Worm (Caenorhabditis elegans) whole organism, L4 larva: ENCODE data around the gene try-5.

ENCODE experiments used
- F44E2.7 ChIP-seq: fragments of 200-800 bp; sonication (Bioruptor generic); IDR thresholded peaks from 2 replicates; pipeline ENCODE4 v2.1.2; 2022; ENCODE audit warnings: missing genetic modification characterization, missing compliant biosample characterization
- T26A8.4 ChIP-seq: fragments of 200-800 bp; sonication (Bioruptor generic); IDR thresholded peaks from 2 replicates; pipeline ENCODE4 v1.3.6; 2022; ENCODE audit warnings: missing genetic modification characterization, missing compliant biosample characterization
- Y105C5A.15 ChIP-seq: fragments of 200-800 bp; sonication (Bioruptor generic); IDR thresholded peaks from 2 replicates; pipeline ENCODE4 v1.3.6; 2022; ENCODE audit warnings: missing genetic modification characterization, missing compliant biosample characterization
- Y48G9A.11 ChIP-seq: fragments of 200-800 bp; sonication (Bioruptor generic); IDR thresholded peaks from 2 replicates; pipeline ENCODE4 v1.3.6; 2022; ENCODE audit warnings: missing genetic modification reagents, missing genetic modification characterization, missing compliant biosample characterization
- aha-1 ChIP-seq: fragments of 150-350 bp; peaks from one replicate; lab custom pipeline; 2014; ENCODE audit warnings: missing biosample characterization, missing genetic modification characterization
- ama-1 ChIP-seq: fragments of 150-350 bp; optimal IDR thresholded peaks from 2 replicates; lab custom pipeline; 2014; ENCODE audit warnings: inconsistent platforms, mixed read lengths
- attf-4 ChIP-seq: sonication (generic microtip); optimal IDR thresholded peaks from 3 replicates; lab custom pipeline; 2017; ENCODE audit warnings: missing biosample characterization, missing genetic modification characterization
- ceh-20 ChIP-seq: fragments of 200-800 bp; sonication (Bioruptor generic); IDR thresholded peaks from 2 replicates; pipeline ENCODE4 v1.3.6; 2022; ENCODE audit warnings: missing genetic modification reagents, missing genetic modification characterization, missing compliant biosample characterization
- ceh-82 ChIP-seq: sonication (generic microtip); optimal IDR thresholded peaks from 2 replicates; lab custom pipeline; 2017; ENCODE audit warnings: missing biosample characterization, missing genetic modification characterization
- daf-16 ChIP-seq, 3 experiments: sonication (generic microtip); optimal IDR thresholded peaks; 2 replicates each; lab custom pipeline; 2016 to 2017; ENCODE audit warnings: missing genetic modification characterization in 3 of 3, missing genetic modification reagents in 3 of 3, mild to moderate bottlenecking in 2 of 3, missing compliant biosample characterization in 2 of 3, missing biosample characterization in 1 of 3, moderate library complexity in 1 of 3
- daf-8 ChIP-seq: fragments of 200-800 bp; sonication (Bioruptor generic); IDR thresholded peaks from 2 replicates; pipeline ENCODE4 v1.3.6; 2022; ENCODE audit warnings: missing genetic modification characterization, missing compliant biosample characterization
- dmd-6 ChIP-seq: fragments of 200-800 bp; sonication (Bioruptor generic); IDR thresholded peaks from 2 replicates; pipeline ENCODE4 v1.3.6; 2022; ENCODE audit warnings: missing genetic modification reagents, missing genetic modification characterization, missing compliant biosample characterization
- dmd-8 ChIP-seq: fragments of 200-800 bp; sonication (Bioruptor generic); IDR thresholded peaks from 2 replicates; pipeline ENCODE4 v1.3.6; 2022; ENCODE audit warnings: missing genetic modification characterization, missing compliant biosample characterization
- dpl-1 ChIP-seq: fragments of 150-350 bp; optimal IDR thresholded peaks from 2 replicates; lab custom pipeline; 2014; ENCODE audit warnings: missing biosample characterization, missing genetic modification reagents, missing genetic modification characterization
- duxl-1 ChIP-seq: sonication (generic microtip); optimal IDR thresholded peaks from 2 replicates; lab custom pipeline; 2016; ENCODE audit warnings: mild to moderate bottlenecking, missing genetic modification characterization, moderate library complexity, missing compliant biosample characterization; ENCODE audit not compliant: poor library complexity
- dve-1 ChIP-seq: sonication (generic microtip); optimal IDR thresholded peaks from 2 replicates; lab custom pipeline; 2017; ENCODE audit warnings: antibody characterized with exemption, mild to moderate bottlenecking, missing genetic modification characterization, missing compliant biosample characterization; ENCODE audit not compliant: insufficient read depth
- hif-1 ChIP-seq, 2 experiments: sonication (generic microtip); optimal IDR thresholded peaks; 2 replicates each; lab custom pipeline; 2016 to 2017; ENCODE audit warnings: missing compliant biosample characterization in 2 of 2, missing genetic modification characterization in 2 of 2, missing genetic modification reagents in 2 of 2, missing genotype in 2 of 2, mild to moderate bottlenecking in 1 of 2
- lir-3 ChIP-seq: sonication (generic microtip); optimal IDR thresholded peaks from 2 replicates; lab custom pipeline; 2016; ENCODE audit warnings: mild to moderate bottlenecking, missing genetic modification characterization, missing compliant biosample characterization
- lsy-2 ChIP-seq, 2 experiments: fragments of 150-350 bp in 1 of 2; sonication (generic microtip) in 1 of 2; optimal IDR thresholded peaks; 2 replicates each; lab custom pipeline; 2014 to 2017; ENCODE audit warnings: missing biosample characterization in 2 of 2, missing genetic modification characterization in 2 of 2
- madf-5 ChIP-seq, 2 experiments: fragments of 200-800 bp; sonication (Bioruptor generic); IDR thresholded peaks; 2 replicates each; pipeline ENCODE4 v1.3.6; 2022; ENCODE audit warnings: missing compliant biosample characterization in 2 of 2, missing genetic modification characterization in 2 of 2
- madf-9 ChIP-seq: fragments of 200-800 bp; sonication (Bioruptor generic); conservative IDR thresholded peaks from 2 replicates; pipeline ENCODE4 v1.3.6; 2022; ENCODE audit warnings: missing genetic modification reagents, missing genetic modification characterization, missing compliant biosample characterization
- mdt-29 ChIP-seq: fragments of 200-800 bp; sonication (Bioruptor generic); IDR thresholded peaks from 2 replicates; pipeline ENCODE4 v1.3.6; 2022; ENCODE audit warnings: missing genetic modification reagents, missing genetic modification characterization, missing compliant biosample characterization
- mxl-2 ChIP-seq: fragments of 200-800 bp; sonication (Bioruptor generic); conservative IDR thresholded peaks from 2 replicates; pipeline ENCODE4 v1.3.6; 2022; ENCODE audit warnings: missing genetic modification reagents, missing genetic modification characterization, missing compliant biosample characterization
- mxl-3 ChIP-seq: fragments of 200-800 bp; sonication (Bioruptor generic); optimal IDR thresholded peaks from 2 replicates; lab custom pipeline; 2018; ENCODE audit warnings: mild to moderate bottlenecking, missing genetic modification characterization, missing compliant biosample characterization
- nhr-10 ChIP-seq: fragments of 150-350 bp; optimal IDR thresholded peaks from 2 replicates; lab custom pipeline; 2014; ENCODE audit warnings: missing biosample characterization, missing genetic modification characterization
- nhr-11 ChIP-seq: fragments of 150-350 bp; optimal IDR thresholded peaks from 2 replicates; lab custom pipeline; 2014; ENCODE audit warnings: missing biosample characterization, missing genetic modification characterization
- nhr-237 ChIP-seq: sonication (generic microtip); optimal IDR thresholded peaks from 2 replicates; lab custom pipeline; 2017; ENCODE audit warnings: missing biosample characterization, missing genetic modification characterization
- nhr-28 ChIP-seq: fragments of 150-350 bp; optimal IDR thresholded peaks from 2 replicates; lab custom pipeline; 2014; ENCODE audit warnings: missing biosample characterization, missing genetic modification characterization
- nhr-41 ChIP-seq: fragments of 200-800 bp; sonication (Bioruptor generic); IDR thresholded peaks from 2 replicates; pipeline ENCODE4 v1.3.6; 2022; ENCODE audit warnings: missing genetic modification reagents, missing genetic modification characterization, missing compliant biosample characterization
- nhr-76 ChIP-seq: fragments of 150-350 bp; optimal IDR thresholded peaks from 2 replicates; lab custom pipeline; 2014; ENCODE audit warnings: missing biosample characterization, missing genetic modification characterization
- php-3 ChIP-seq: fragments of 200-800 bp; sonication (Bioruptor generic); IDR thresholded peaks from 2 replicates; pipeline ENCODE4 v1.3.6; 2022; ENCODE audit warnings: missing genetic modification reagents, missing genetic modification characterization, missing compliant biosample characterization
- sdz-12 ChIP-seq: fragments of 200-800 bp; sonication (Bioruptor generic); optimal IDR thresholded peaks from 2 replicates; lab custom pipeline; 2018; ENCODE audit warnings: mild to moderate bottlenecking, missing genetic modification characterization, missing compliant biosample characterization
- set-16 ChIP-seq: fragments of 200-800 bp; sonication (Bioruptor generic); IDR thresholded peaks from 2 replicates; pipeline ENCODE4 v1.3.6; 2022; ENCODE audit warnings: missing genetic modification reagents, missing genetic modification characterization, missing compliant biosample characterization
- skn-1 ChIP-seq: fragments of 150-350 bp; optimal IDR thresholded peaks from 2 replicates; lab custom pipeline; 2014; ENCODE audit warnings: missing biosample characterization, missing genetic modification characterization
- snpc-4 ChIP-seq: fragments of 150-350 bp; optimal IDR thresholded peaks from 2 replicates; lab custom pipeline; 2014; ENCODE audit warnings: missing biosample characterization, missing genetic modification characterization
- spr-3 ChIP-seq: fragments of 200-800 bp; sonication (Bioruptor generic); optimal IDR thresholded peaks from 2 replicates; lab custom pipeline; 2018; ENCODE audit warnings: mild to moderate bottlenecking, missing genetic modification characterization, missing compliant biosample characterization
- tag-97 ChIP-seq: fragments of 200-800 bp; sonication (Bioruptor generic); IDR thresholded peaks from 2 replicates; pipeline ENCODE4 v1.3.6; 2022; ENCODE audit warnings: missing genetic modification characterization, missing compliant biosample characterization
- zip-2 ChIP-seq: fragments of 150-350 bp; optimal IDR thresholded peaks from 2 replicates; lab custom pipeline; 2014; ENCODE audit warnings: missing biosample characterization, missing genetic modification characterization

try-5 gene

DNA sequence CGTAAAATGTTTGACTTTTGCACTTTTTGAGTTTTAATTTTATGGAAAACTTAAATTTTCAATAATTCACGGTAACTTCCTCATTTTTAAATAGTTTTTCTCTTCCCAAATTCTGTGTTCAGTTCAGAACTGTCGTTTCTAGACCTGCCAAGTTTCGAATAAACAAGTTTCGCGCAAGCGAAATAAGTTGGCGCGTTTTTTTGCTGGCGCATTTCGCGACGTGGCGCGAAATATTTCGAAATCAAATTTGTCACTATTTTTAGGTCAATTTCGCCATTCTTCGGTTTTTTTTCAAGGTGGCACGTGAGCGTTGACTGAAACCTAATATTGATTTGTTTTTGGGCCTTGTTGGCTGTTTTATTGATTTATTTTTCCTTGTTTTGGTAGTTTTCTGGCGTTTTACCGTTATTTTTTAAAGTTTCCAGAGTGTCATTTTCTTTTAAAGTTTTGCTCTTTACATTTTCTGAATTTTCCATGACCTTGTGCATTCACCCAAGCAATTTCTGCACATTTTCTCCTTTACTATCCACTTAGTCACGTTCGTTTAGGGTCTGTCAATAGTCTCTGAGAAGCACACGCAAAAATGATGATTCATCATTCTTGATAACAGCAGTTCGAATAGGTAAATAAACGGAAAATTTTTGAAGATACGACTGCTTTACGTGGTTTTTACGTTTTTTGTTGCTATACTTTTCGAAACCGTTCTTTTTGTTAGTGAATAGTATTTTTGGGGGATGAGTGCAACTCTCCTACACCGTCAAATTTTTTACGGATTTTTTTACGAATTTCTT, 35.9 kb downstream of the try-5 start (continued):
- TF ChIP-seq tag-97 (GFP tag; lab: Robert Waterston, UW), result no peak
- no peak for TF ChIP-seq nhr-237 (tag; lab: Kevin White, UChicago)
- no peak for TF ChIP-seq daf-16 (GFP tag; optimal IDR thresholded peaks at IDR 0.05; lab: Kevin White, UChicago)
- TF ChIP-seq daf-16 (tag; optimal IDR thresholded peaks at IDR 0.05; lab: Kevin White, UChicago), result peak; percentile 60
- TF ChIP-seq lir-3 (tag; lab: Kevin White, UChicago), result no peak
- no peak for TF ChIP-seq mxl-3 (GFP tag; lab: Kevin White, UChicago)
- TF ChIP-seq dmd-8, result no peak
- no peak for TF ChIP-seq snpc-4 (tag; lab: Kevin White, UChicago)
- no peak for TF ChIP-seq duxl-1
- no peak for TF ChIP-seq spr-3
- TF ChIP-seq F44E2.7 (GFP tag; lab: Robert Waterston, UW), result no peak
- no peak for TF ChIP-seq attf-4
- peak; percentile 8 for TF ChIP-seq nhr-28 (tag; lab: Kevin White, UChicago)
- no peak for TF ChIP-seq mxl-2
- peak; percentile 47; the same call in 1 of the 2 replicates for TF ChIP-seq mdt-29
- TF ChIP-seq Y48G9A.11 (GFP tag; lab: Robert Waterston, UW), result peak; percentile 86
- no peak for TF ChIP-seq nhr-10 (tag; lab: Kevin White, UChicago)
- TF ChIP-seq dpl-1 (GFP tag; lab: Kevin White, UChicago), result peak; percentile 4
- TF ChIP-seq php-3 (GFP tag; lab: Robert Waterston, UW), result no peak
- TF ChIP-seq dmd-6 (GFP tag; lab: Robert Waterston, UW), result 0 out of 2 replicates have a peak, but pooled peaks have one; percentile 20

- no peak for TF ChIP-seq mdt-29
- TF ChIP-seq nhr-41 (GFP tag; lab: Robert Waterston, UW), result no peak
- no peak for TF ChIP-seq Y105C5A.15 (GFP tag; lab: Robert Waterston, UW)
- no peak for TF ChIP-seq ceh-82 (tag; lab: Kevin White, UChicago)
- no peak for TF ChIP-seq lsy-2 (tag; optimal IDR thresholded peaks at IDR 0.05; lab: Kevin White, UChicago)
- no peak for TF ChIP-seq aha-1
- no peak for TF ChIP-seq dve-1 (tag; lab: Kevin White, UChicago)
- TF ChIP-seq daf-8 (GFP tag; lab: Robert Waterston, UW), result no peak
- no peak for TF ChIP-seq madf-9 (GFP tag; lab: Robert Waterston, UW)
- TF ChIP-seq set-16 (GFP tag; lab: Robert Waterston, UW), result no peak
- TF ChIP-seq T26A8.4 (GFP tag; lab: Robert Waterston, UW), result no peak
- no peak for TF ChIP-seq nhr-11 (tag; lab: Kevin White, UChicago)
- TF ChIP-seq madf-5 (GFP tag; IDR thresholded peaks at IDR 0.05; lab: Robert Waterston, UW), result no peak
- TF ChIP-seq zip-2 (tag; lab: Kevin White, UChicago), result no peak
- TF ChIP-seq dmd-6 (GFP tag; lab: Robert Waterston, UW), result no peak
- TF ChIP-seq hif-1 (tag; optimal IDR thresholded peaks at IDR 0.05; lab: Kevin White, UChicago), result no peak
- TF ChIP-seq ceh-20 (GFP tag; lab: Robert Waterston, UW), result no peak
- no peak for TF ChIP-seq sdz-12 (GFP tag; lab: Kevin White, UChicago)
Observed at ce11 chrV:9384359-9384758, 37.5 kb downstream of the try-5 start.

DNA sequence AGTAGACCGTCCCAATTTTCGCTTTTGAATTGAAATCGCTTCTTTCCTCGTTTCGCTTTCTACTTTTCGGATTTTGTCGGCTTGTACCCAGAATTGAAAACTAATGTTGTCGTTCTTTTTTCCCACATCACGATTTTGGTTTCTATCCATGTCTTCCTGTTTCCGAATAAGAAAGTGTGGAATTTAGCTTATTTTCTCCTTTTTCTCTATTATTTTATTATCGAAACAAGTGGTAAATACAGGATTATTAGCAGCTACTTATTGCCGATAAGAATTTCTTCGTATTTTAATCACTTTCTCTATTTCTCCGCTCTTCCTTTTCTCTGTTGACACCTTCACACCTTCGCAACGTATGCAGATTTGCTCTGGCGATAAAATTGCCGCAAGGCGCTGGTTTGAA, 38.1 kb downstream of the try-5 start:
- TF ChIP-seq ceh-82 (tag; lab: Kevin White, UChicago), result no peak
- TF ChIP-seq aha-1, result peak; percentile 52

DNA sequence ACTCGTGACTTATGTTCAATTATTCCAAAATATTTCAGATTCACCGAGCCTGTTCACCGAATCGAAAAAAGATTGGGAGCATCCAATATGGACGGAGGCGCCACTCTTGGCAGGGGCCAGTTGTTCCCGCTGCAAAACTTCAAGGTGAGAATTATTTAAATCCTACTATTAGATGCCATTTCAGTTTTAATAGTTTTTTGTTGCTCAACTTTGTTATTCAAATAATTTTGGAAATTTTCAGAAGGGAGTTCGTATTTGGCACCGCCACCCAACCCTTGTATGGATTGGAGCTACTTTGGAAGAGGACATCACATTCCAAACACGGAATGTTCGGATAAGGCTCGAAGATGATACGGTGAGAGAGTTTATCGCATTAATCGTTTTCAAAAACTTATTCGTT, 39.3 kb downstream of the try-5 start, which contains the start of gene hum-2:
Gene hum-2 (plus strand): TSS at position 33 of the 400 bp plus-strand sequence.
- TF ChIP-seq skn-1 (tag; lab: Kevin White, UChicago) (no peak), nhr-76 (tag; lab: Kevin White, UChicago) (no peak), ama-1 (lab: Kevin White, UChicago) (no peak), aha-1 (peak; percentile 94)
